Worm (Caenorhabditis elegans): ENCODE measurements around the gene C50H2.5.

DNA sequence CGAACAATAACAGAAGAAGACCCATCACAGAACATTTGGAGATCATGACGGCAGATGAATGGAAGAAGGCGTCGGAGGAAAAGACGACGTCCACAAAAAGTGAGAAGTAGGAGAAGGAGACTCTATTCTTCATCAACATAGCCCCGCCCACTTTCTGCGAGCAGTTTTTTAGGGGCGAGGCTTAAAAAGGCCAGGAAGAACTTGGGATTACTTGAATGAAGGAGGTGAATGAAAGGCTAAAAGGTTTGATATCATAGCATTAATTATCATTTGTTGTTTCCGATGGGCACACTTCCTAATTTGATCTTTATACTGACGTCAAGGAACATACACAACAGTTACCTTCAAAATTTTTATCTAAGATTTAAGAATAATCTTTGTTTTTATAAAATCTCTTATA is 30.3 kb downstream of the C50H2.5 start, which contains the start of gene nlp-58:
- TF ChIP-seq madf-10 (tag; optimal IDR thresholded peaks at IDR 0.05) (no peak), lsl-1 (GFP tag; optimal IDR thresholded peaks at IDR 0.05) (no peak), ceh-40 (GFP tag; IDR thresholded peaks at IDR 0.05) (no peak), unc-62 (GFP tag; optimal IDR thresholded peaks at IDR 0.05) (no peak), nhr-90 (tag; optimal IDR thresholded peaks at IDR 0.05) (no peak), ztf-6 (GFP tag; IDR thresholded peaks at IDR 0.05) (no peak), nhr-27 (tag; optimal IDR thresholded peaks at IDR 0.05) (no peak), zfh-2 (GFP tag; conservative IDR thresholded peaks at IDR 0.05) (no peak), snpc-4 (GFP tag; optimal IDR thresholded peaks at IDR 0.05) (no peak), snpc-4 (tag; optimal IDR thresholded peaks at IDR 0.05) (no peak), lin-40 (tag; optimal IDR thresholded peaks at IDR 0.05) (no peak), nfya-1 (tag; optimal IDR thresholded peaks at IDR 0.05; ENCODE audit: borderline replicate concordance, insufficient read depth) (no peak), lin-35 (GFP tag; optimal IDR thresholded peaks at IDR 0.05) (no peak), dox-1 (GFP tag; IDR thresholded peaks at IDR 0.05) (no peak)
